Fruit fly (Drosophila melanogaster) whole organism, embryonic: ENCODE measurements around the gene CG3909.
A peak's percentile ranks its signal among the peaks of the same experiment; 100 is the strongest.

Source experiments
- BEAF-32 ChIP-seq: fragments of 200-800 bp; sonication (Bioruptor generic); optimal IDR thresholded peaks from 3 replicates; lab custom pipeline; 2017; ENCODE audit warnings: missing biosample characterization, missing genetic modification characterization, mild to moderate bottlenecking, moderate library complexity, missing genetic modification reagents
- CG10267 ChIP-seq: fragments of 200-800 bp; sonication (Bioruptor generic); optimal IDR thresholded peaks from 2 replicates; lab custom pipeline; 2018; ENCODE audit warnings: missing biosample characterization, mild to moderate bottlenecking, missing genetic modification characterization, moderate library complexity
- CG10366 ChIP-seq: fragments of 200-800 bp; sonication (Bioruptor generic); IDR thresholded peaks from 2 replicates; pipeline ENCODE4 v1.3.6; 2022; ENCODE audit warnings: missing biosample characterization, missing genetic modification characterization
- CG10979 ChIP-seq: fragments of 200-800 bp; sonication (Bioruptor generic); optimal IDR thresholded peaks from 2 replicates; lab custom pipeline; 2018; ENCODE audit warnings: missing biosample characterization, mild to moderate bottlenecking, missing genetic modification characterization, moderate library complexity
- CG13894 ChIP-seq: fragments of 200-800 bp; sonication (Bioruptor generic); optimal IDR thresholded peaks from 3 replicates; lab custom pipeline; 2018; ENCODE audit warnings: missing biosample characterization, mild to moderate bottlenecking, missing genetic modification characterization, moderate library complexity
- CG14965 ChIP-seq: fragments of 200-800 bp; sonication (Bioruptor generic); optimal IDR thresholded peaks from 2 replicates; lab custom pipeline; 2016; ENCODE audit warnings: missing biosample characterization, missing genetic modification characterization, borderline replicate concordance
- CG15479 ChIP-seq: fragments of 200-800 bp; sonication (Bioruptor generic); optimal IDR thresholded peaks from 3 replicates; lab custom pipeline; 2019; ENCODE audit warnings: missing biosample characterization, mild to moderate bottlenecking, missing genetic modification characterization, moderate library complexity
- CG1647 ChIP-seq: fragments of 200-800 bp; sonication (Bioruptor generic); optimal IDR thresholded peaks from 3 replicates; lab custom pipeline; 2016; ENCODE audit warnings: missing biosample characterization, missing genetic modification characterization
- CG16813 ChIP-seq: fragments of 200-800 bp; sonication (Bioruptor generic); IDR thresholded peaks from 3 replicates; pipeline ENCODE4 v1.3.6; 2022; ENCODE audit warnings: missing biosample characterization, missing genetic modification characterization; ENCODE audit not compliant: partially characterized antibody
- CG17829 ChIP-seq: fragments of 200-800 bp; optimal IDR thresholded peaks from 2 replicates; lab custom pipeline; 2019; ENCODE audit warnings: missing biosample characterization, mild to moderate bottlenecking, missing genetic modification characterization, moderate library complexity
- CG6254 ChIP-seq: fragments of 200-800 bp; sonication (Bioruptor generic); optimal IDR thresholded peaks from 3 replicates; lab custom pipeline; 2017; ENCODE audit warnings: mild to moderate bottlenecking, missing biosample characterization, missing genetic modification reagents, missing genetic modification characterization
- CG6791 ChIP-seq: fragments of 200-800 bp; sonication (Bioruptor generic); IDR thresholded peaks from 3 replicates; pipeline ENCODE4 v1.3.6; 2022; ENCODE audit warnings: missing biosample characterization, missing genetic modification characterization; ENCODE audit not compliant: partially characterized antibody
- CG7963 ChIP-seq: fragments of 200-800 bp; sonication (Bioruptor generic); IDR thresholded peaks from 3 replicates; pipeline ENCODE4 v1.3.6; 2022; ENCODE audit warnings: missing biosample characterization, missing genetic modification characterization; ENCODE audit not compliant: partially characterized antibody
- CG9876 ChIP-seq: fragments of 200-800 bp; sonication (Bioruptor generic); optimal IDR thresholded peaks from 2 replicates; lab custom pipeline; 2016; ENCODE audit warnings: missing biosample characterization, missing genetic modification characterization
- Elba2 ChIP-seq: fragments of 200-800 bp; sonication (Bioruptor generic); optimal IDR thresholded peaks from 3 replicates; lab custom pipeline; 2016; ENCODE audit warnings: missing biosample characterization, missing genetic modification characterization
- HLHmδ ChIP-seq: fragments of 200-800 bp; sonication (Bioruptor generic); optimal IDR thresholded peaks from 2 replicates; lab custom pipeline; 2018; ENCODE audit warnings: missing biosample characterization, mild to moderate bottlenecking, missing genetic modification characterization, moderate library complexity
- Hand ChIP-seq: fragments of 200-800 bp; sonication (Bioruptor generic); optimal IDR thresholded peaks from 2 replicates; lab custom pipeline; 2017; ENCODE audit warnings: mild to moderate bottlenecking, missing biosample characterization, missing genetic modification reagents, missing genetic modification characterization
- Hmx ChIP-seq: fragments of 200-800 bp; sonication (Bioruptor generic); optimal IDR thresholded peaks from 2 replicates; lab custom pipeline; 2016; ENCODE audit warnings: missing biosample characterization, missing genetic modification characterization
- MBD-R2 ChIP-seq: fragments of 200-800 bp; sonication (Bioruptor generic); IDR thresholded peaks from 2 replicates; pipeline ENCODE4 v1.3.6; 2022; ENCODE audit warnings: missing biosample characterization, missing genetic modification characterization
- Myb ChIP-seq: fragments of 200-800 bp; sonication (Bioruptor generic); optimal IDR thresholded peaks from 2 replicates; lab custom pipeline; 2016; ENCODE audit warnings: missing biosample characterization, missing genetic modification characterization
- NFAT ChIP-seq: fragments of 200-800 bp; sonication (Bioruptor generic); IDR thresholded peaks from 2 replicates; pipeline ENCODE4 v1.3.6; 2022; ENCODE audit warnings: missing biosample characterization, missing genetic modification characterization
- Pdp1 ChIP-seq, 2 experiments: fragments of 200-800 bp; sonication (Bioruptor generic); optimal IDR thresholded peaks; 3 replicates each; lab custom pipeline; 2016; ENCODE audit warnings: missing biosample characterization in 2 of 2, missing genetic modification characterization in 2 of 2, mild to moderate bottlenecking in 1 of 2, moderate library complexity in 1 of 2
- Spps ChIP-seq: fragments of 200-800 bp; sonication (Bioruptor generic); optimal IDR thresholded peaks from 2 replicates; lab custom pipeline; 2018; ENCODE audit warnings: missing biosample characterization, mild to moderate bottlenecking, missing genetic modification characterization
- ap ChIP-seq: fragments of 200-800 bp; sonication (Bioruptor generic); IDR thresholded peaks from 2 replicates; pipeline ENCODE4 v1.3.6; 2022; ENCODE audit warnings: missing biosample characterization, missing genetic modification characterization
- bbx ChIP-seq: fragments of 200-800 bp; sonication (Bioruptor generic); IDR thresholded peaks from 2 replicates; pipeline ENCODE4 v1.3.6; 2022; ENCODE audit warnings: missing biosample characterization, missing genetic modification characterization; ENCODE audit not compliant: partially characterized antibody
- cato ChIP-seq: fragments of 200-800 bp; sonication (Bioruptor generic); optimal IDR thresholded peaks from 2 replicates; lab custom pipeline; 2016; ENCODE audit warnings: missing biosample characterization, missing genetic modification characterization, borderline replicate concordance
- ci ChIP-seq: fragments of 200-800 bp; sonication (Bioruptor generic); IDR thresholded peaks from 3 replicates; pipeline ENCODE4 v1.3.6; 2022; ENCODE audit warnings: missing biosample characterization, missing genetic modification characterization
- dan ChIP-seq: fragments of 200-800 bp; sonication (Bioruptor generic); IDR thresholded peaks from 2 replicates; pipeline ENCODE4 v1.3.6; 2022; ENCODE audit warnings: missing biosample characterization, missing genetic modification characterization
- danr ChIP-seq: fragments of 200-800 bp; sonication (Bioruptor generic); IDR thresholded peaks from 2 replicates; pipeline ENCODE4 v1.3.6; 2022; ENCODE audit warnings: missing biosample characterization, missing genetic modification characterization
- fd102C ChIP-seq: fragments of 200-800 bp; sonication (Bioruptor generic); optimal IDR thresholded peaks from 2 replicates; lab custom pipeline; 2018; ENCODE audit warnings: missing biosample characterization, mild to moderate bottlenecking, missing genetic modification characterization, moderate library complexity
- gce ChIP-seq: fragments of 200-800 bp; sonication (Bioruptor generic); IDR thresholded peaks from 3 replicates; pipeline ENCODE4 v1.3.6; 2022; ENCODE audit warnings: missing biosample characterization, missing genetic modification characterization
- gcm ChIP-seq: fragments of 200-800 bp; sonication (Bioruptor generic); optimal IDR thresholded peaks from 2 replicates; lab custom pipeline; 2019; ENCODE audit warnings: missing biosample characterization, mild to moderate bottlenecking, missing genetic modification characterization, moderate library complexity
- gfzf ChIP-seq: fragments of 200-800 bp; sonication (Bioruptor generic); optimal IDR thresholded peaks from 2 replicates; lab custom pipeline; 2016; ENCODE audit warnings: missing biosample characterization, mild to moderate bottlenecking, missing genetic modification characterization, moderate library complexity
- hbn ChIP-seq: fragments of 200-800 bp; sonication (Bioruptor generic); IDR thresholded peaks from 2 replicates; pipeline ENCODE4 v1.3.6; 2022; ENCODE audit warnings: missing biosample characterization, missing genetic modification characterization; ENCODE audit not compliant: partially characterized antibody
- kah ChIP-seq: fragments of 200-800 bp; sonication (Bioruptor generic); optimal IDR thresholded peaks from 2 replicates; lab custom pipeline; 2018; ENCODE audit warnings: missing biosample characterization, mild to moderate bottlenecking, missing genetic modification characterization
- knrl ChIP-seq: fragments of 200-800 bp; sonication (Bioruptor generic); IDR thresholded peaks from 3 replicates; pipeline ENCODE4 v1.3.6; 2022; ENCODE audit warnings: missing biosample characterization, missing genetic modification characterization; ENCODE audit not compliant: partially characterized antibody
- lov ChIP-seq, 2 experiments: fragments of 200-800 bp in 1 of 2; fragments of >200 bp in 1 of 2; sonication (Bioruptor generic) in 1 of 2; IDR thresholded peaks in 1 of 2; optimal IDR thresholded peaks in 1 of 2; 2 replicates in 1 of 2; 3 replicates in 1 of 2; pipeline versions ENCODE4 v1.3.6 to Lab custom; 2017 to 2022; ENCODE audit warnings: missing biosample characterization in 1 of 2, missing genetic modification characterization in 1 of 2
- nau ChIP-seq: fragments of 200-800 bp; sonication (Bioruptor generic); optimal IDR thresholded peaks from 3 replicates; lab custom pipeline; 2017; ENCODE audit warnings: missing biosample characterization, mild to moderate bottlenecking, missing genetic modification characterization, missing genetic modification reagents
- pb ChIP-seq: fragments of 200-800 bp; sonication (Bioruptor generic); optimal IDR thresholded peaks from 3 replicates; lab custom pipeline; 2016; ENCODE audit warnings: missing biosample characterization, missing genetic modification characterization
- ro ChIP-seq: fragments of 200-800 bp; sonication (Bioruptor generic); IDR thresholded peaks from 2 replicates; pipeline ENCODE4 v1.3.6; 2022; ENCODE audit warnings: missing biosample characterization, missing genetic modification characterization
- salm ChIP-seq: fragments of 200-800 bp; sonication (Bioruptor generic); optimal IDR thresholded peaks from 2 replicates; lab custom pipeline; 2018; ENCODE audit warnings: missing biosample characterization, mild to moderate bottlenecking, missing genetic modification characterization
- seq ChIP-seq: fragments of 200-800 bp; sonication (Bioruptor generic); IDR thresholded peaks from 2 replicates; pipeline ENCODE4 v1.3.6; 2022; ENCODE audit warnings: missing biosample characterization, missing genetic modification characterization
- slou ChIP-seq: fragments of 200-800 bp; sonication (Bioruptor generic); optimal IDR thresholded peaks from 3 replicates; lab custom pipeline; 2016; ENCODE audit warnings: missing biosample characterization, missing genetic modification characterization
- tgo ChIP-seq: fragments of 200-800 bp; sonication (Bioruptor generic); IDR thresholded peaks from 3 replicates; pipeline ENCODE4 v1.3.6; 2022; ENCODE audit warnings: missing biosample characterization, missing genetic modification characterization
- vfl ChIP-seq: fragments of 200-800 bp; sonication (Bioruptor generic); optimal IDR thresholded peaks from 2 replicates; lab custom pipeline; 2016; ENCODE audit warnings: missing biosample characterization, missing genetic modification characterization
- wdn ChIP-seq: fragments of 200-800 bp; sonication (Bioruptor generic); IDR thresholded peaks from 2 replicates; pipeline ENCODE4 v1.3.6; 2022; ENCODE audit warnings: missing biosample characterization, missing genetic modification characterization
- zen ChIP-seq: fragments of 200-800 bp; sonication (Bioruptor generic); optimal IDR thresholded peaks from 3 replicates; lab custom pipeline; 2018; ENCODE audit warnings: missing biosample characterization, mild to moderate bottlenecking, missing genetic modification characterization, moderate library complexity
- zfh1 ChIP-seq: fragments of 200-800 bp; sonication (Bioruptor generic); IDR thresholded peaks from 3 replicates; pipeline ENCODE4 v1.3.6; 2022; ENCODE audit warnings: missing biosample characterization, missing genetic modification characterization

CG3909 gene

DNA sequence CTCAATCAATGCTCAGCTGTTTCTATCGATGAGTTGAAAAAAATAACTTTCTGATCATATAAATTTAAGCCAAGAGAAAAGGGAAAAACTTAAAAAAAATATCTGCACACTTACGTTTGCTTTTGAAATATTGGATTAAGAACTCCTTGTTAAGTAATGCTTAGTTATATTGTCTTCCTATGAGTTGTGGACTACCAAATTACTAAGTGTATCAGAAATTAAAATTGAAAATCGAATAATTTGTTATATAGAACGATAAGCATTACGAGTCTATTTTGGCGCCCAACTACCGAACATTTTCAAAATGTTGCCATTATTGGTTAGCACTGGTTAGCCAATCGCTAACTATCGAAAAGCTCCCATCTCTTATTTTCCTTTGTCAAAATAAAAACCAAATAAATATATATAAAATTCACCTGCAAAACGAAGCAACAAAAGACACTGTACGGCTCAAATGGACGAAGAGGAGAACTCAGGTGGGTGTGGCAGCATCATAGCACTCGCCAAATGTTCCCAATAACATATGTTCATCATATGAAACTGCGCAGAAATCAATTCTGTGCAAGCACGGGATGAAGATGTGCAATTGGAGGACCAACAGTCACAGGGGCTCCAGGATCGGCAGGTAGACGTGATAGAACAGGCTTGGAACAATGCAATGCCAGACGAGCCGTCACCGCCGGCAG lies 5.9 kb downstream of the CG3909 start, which contains the start of gene ohgt (continued):
- TF ChIP-seq CG16813 (GFP tag; lab: Robert Waterston, UW) (peak; percentile 49; the same call in 1 of the 3 replicates), BEAF-32 (GFP tag; lab: Kevin White, UChicago) (peak; percentile 57), Spps (tag; lab: Kevin White, UChicago) (no peak), ap (GFP tag; lab: Robert Waterston, UW) (no peak), NFAT (GFP tag; lab: Robert Waterston, UW) (no peak), seq (no peak), CG1647 (GFP tag; lab: Kevin White, UChicago) (no peak), pb (GFP tag; lab: Kevin White, UChicago) (no peak), danr (no peak), ci (GFP tag; lab: Robert Waterston, UW) (no peak), CG14965 (GFP tag; lab: Kevin White, UChicago) (no peak), cato (no peak), gcm (GFP tag; lab: Kevin White, UChicago) (no peak), zen (peak; percentile 23), CG13894 (tag; lab: Kevin White, UChicago) (no peak), fd102C (GFP tag; lab: Kevin White, UChicago) (no peak), CG10366 (GFP tag; lab: Robert Waterston, UW) (no peak), HLHmδ (GFP tag; lab: Kevin White, UChicago) (no peak), ro (GFP tag; lab: Robert Waterston, UW) (no peak), CG15479 (GFP tag; lab: Kevin White, UChicago) (no peak), nau (GFP tag; lab: Kevin White, UChicago) (no peak), dan (GFP tag; lab: Robert Waterston, UW) (no peak), gfzf (no peak), knrl (GFP tag; lab: Robert Waterston, UW) (no peak), Elba2 (GFP tag; lab: Kevin White, UChicago) (no peak), CG7963 (no peak), slou (GFP tag; lab: Kevin White, UChicago) (no peak), bbx (GFP tag; lab: Robert Waterston, UW) (0 out of 2 replicates have a peak, but pooled peaks have one; percentile 7), Pdp1 (GFP tag; optimal IDR thresholded peaks at IDR 0.05; lab: Kevin White, UChicago) (peak in 1 of 2 experiments; percentile 26), CG17829 (tag; lab: Kevin White, UChicago) (peak; percentile 5), CG6254 (GFP tag; lab: Kevin White, UChicago) (no peak), salm (tag; lab: Kevin White, UChicago) (no peak), MBD-R2 (GFP tag; lab: Robert Waterston, UW) (peak; percentile 20; the same call in 1 of the 2 replicates), wdn (GFP tag; lab: Robert Waterston, UW) (no peak), kah (no peak), CG10267 (tag; lab: Kevin White, UChicago) (peak; percentile 74), lov (optimal IDR thresholded peaks at IDR 0.05; lab: Kevin White, UChicago) (no peak), lov (GFP tag; IDR thresholded peaks at IDR 0.05; lab: Robert Waterston, UW) (no peak), CG10979 (tag; lab: Kevin White, UChicago) (no peak), Myb (peak; percentile 29), tgo (GFP tag; lab: Robert Waterston, UW) (no peak), CG6791 (0 out of 3 replicates have a peak, but pooled peaks have one; percentile 21), zfh1 (GFP tag; lab: Robert Waterston, UW) (no peak), hbn (GFP tag; lab: Robert Waterston, UW) (no peak), CG9876 (GFP tag; lab: Kevin White, UChicago) (no peak), Hmx (no peak), vfl (no peak), gce (GFP tag; lab: Robert Waterston, UW) (no peak), Hand (no peak)
